Worm (Caenorhabditis elegans): Measurements from ENCODE around the gene srg-23.

Gene srg-23

DNA sequence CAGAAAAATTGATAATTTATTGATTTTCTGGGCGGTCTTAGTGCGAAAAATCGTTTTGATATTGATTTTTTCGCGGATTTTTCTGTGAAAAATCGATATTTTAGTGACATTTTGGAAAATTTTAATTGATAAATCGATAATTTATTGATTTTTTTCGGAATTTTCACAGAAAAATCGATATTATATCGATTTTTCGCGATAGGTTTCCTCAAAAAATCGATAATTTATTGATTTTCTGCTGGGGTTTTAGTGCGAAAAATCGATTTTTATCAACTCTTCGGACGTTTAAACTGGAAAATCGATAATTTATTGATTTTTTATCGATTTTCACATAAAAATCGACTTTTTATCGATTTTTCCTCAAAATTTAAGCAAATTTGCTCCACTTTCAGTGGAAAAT lies 28.5 kb downstream of the srg-23 start:
- TF ChIP-seq lsy-2 (tag; optimal IDR thresholded peaks at IDR 0.05) (no peak), lin-32 (GFP tag; optimal IDR thresholded peaks at IDR 0.05) (no peak), ces-1 (GFP tag; optimal IDR thresholded peaks at IDR 0.05) (no peak), cnd-1 (tag; optimal IDR thresholded peaks at IDR 0.05) (no peak), sem-2 (GFP tag; optimal IDR thresholded peaks at IDR 0.05) (no peak), flh-1 (GFP tag; optimal IDR thresholded peaks at IDR 0.05) (no peak), bed-3 (GFP tag; optimal IDR thresholded peaks at IDR 0.05) (no peak), ham-2 (GFP tag; optimal IDR thresholded peaks at IDR 0.05) (no peak), lin-13 (tag; optimal IDR thresholded peaks at IDR 0.05) (no peak), elt-3 (tag; optimal IDR thresholded peaks at IDR 0.05) (no peak)

DNA sequence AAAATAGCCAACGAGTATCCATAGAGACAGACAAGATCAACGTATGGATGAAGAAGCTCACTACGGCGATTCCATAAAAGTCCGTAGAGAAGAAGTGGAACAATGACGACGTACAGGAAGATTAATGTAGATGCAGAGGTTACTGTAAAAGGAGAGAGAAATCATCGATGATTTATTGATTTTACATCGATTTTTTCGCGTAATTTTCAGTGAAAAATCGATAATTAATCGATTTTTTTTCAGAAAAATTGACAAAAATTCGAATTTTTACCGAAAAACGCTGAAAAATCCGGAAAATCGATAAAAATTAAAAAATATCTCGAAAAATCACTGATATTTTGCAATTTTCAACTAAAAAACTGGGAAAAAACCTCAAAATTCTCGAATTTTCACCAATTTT lies 29.6 kb downstream of the srg-23 start:
- TF ChIP-seq flh-1 (GFP tag; optimal IDR thresholded peaks at IDR 0.05) (no peak), ceh-83 (GFP tag; optimal IDR thresholded peaks at IDR 0.05) (no peak), nhr-28 (tag; optimal IDR thresholded peaks at IDR 0.05) (no peak), cnd-1 (tag; optimal IDR thresholded peaks at IDR 0.05) (no peak), nhr-237 (tag; optimal IDR thresholded peaks at IDR 0.05) (no peak), mep-1 (tag; optimal IDR thresholded peaks at IDR 0.05) (no peak), blmp-1 (tag; optimal IDR thresholded peaks at IDR 0.05) (no peak), mls-2 (tag; optimal IDR thresholded peaks at IDR 0.05) (no peak), mab-5 (tag; optimal IDR thresholded peaks at IDR 0.05) (no peak), unc-120 (tag; optimal IDR thresholded peaks at IDR 0.05; ENCODE audit: poor library complexity, severe bottlenecking) (no peak), sem-2 (GFP tag; optimal IDR thresholded peaks at IDR 0.05) (no peak), pha-4 (tag; optimal IDR thresholded peaks at IDR 0.05) (no peak), elt-3 (tag; optimal IDR thresholded peaks at IDR 0.05) (no peak), snpc-4 (tag; optimal IDR thresholded peaks at IDR 0.05) (no peak), zip-8 (tag; optimal IDR thresholded peaks at IDR 0.05) (no peak), M03D4.4 (tag; optimal IDR thresholded peaks at IDR 0.05) (no peak), nhr-76 (tag; optimal IDR thresholded peaks at IDR 0.05) (no peak)

DNA sequence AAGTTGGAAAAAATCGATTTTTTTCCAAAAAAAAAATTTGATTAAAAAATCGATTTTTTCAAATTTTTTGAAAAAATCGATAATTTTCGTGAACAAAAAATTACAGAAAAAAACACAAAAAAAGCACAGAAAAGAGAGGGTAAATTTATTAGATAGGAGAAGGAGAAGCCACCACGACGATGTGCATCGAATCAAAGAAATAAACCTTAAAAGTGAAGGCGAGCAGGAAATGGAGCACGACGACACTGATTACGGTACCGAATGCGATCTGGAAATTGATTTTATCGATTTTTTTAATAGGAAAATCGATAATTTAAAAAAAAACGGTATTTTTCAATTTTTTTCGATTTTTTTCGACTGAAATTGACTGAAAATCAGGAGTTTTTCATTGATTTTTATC lies 30.9 kb downstream of the srg-23 start:
- TF ChIP-seq nhr-28 (tag; optimal IDR thresholded peaks at IDR 0.05): no peak

- TF ChIP-seq pha-4 (tag; optimal IDR thresholded peaks at IDR 0.05) (no peak), ceh-43 (GFP tag; optimal IDR thresholded peaks at IDR 0.05) (no peak), hlh-1 (tag; optimal IDR thresholded peaks at IDR 0.05) (no peak), unc-120 (tag; optimal IDR thresholded peaks at IDR 0.05; ENCODE audit: poor library complexity, severe bottlenecking) (no peak), mab-5 (tag; optimal IDR thresholded peaks at IDR 0.05) (no peak), sptf-1 (tag; optimal IDR thresholded peaks at IDR 0.05) (no peak), ham-2 (GFP tag; optimal IDR thresholded peaks at IDR 0.05) (no peak)
Measured at ce11 chrII:3064631-3065030, 31.3 kb downstream of the srg-23 start.

DNA sequence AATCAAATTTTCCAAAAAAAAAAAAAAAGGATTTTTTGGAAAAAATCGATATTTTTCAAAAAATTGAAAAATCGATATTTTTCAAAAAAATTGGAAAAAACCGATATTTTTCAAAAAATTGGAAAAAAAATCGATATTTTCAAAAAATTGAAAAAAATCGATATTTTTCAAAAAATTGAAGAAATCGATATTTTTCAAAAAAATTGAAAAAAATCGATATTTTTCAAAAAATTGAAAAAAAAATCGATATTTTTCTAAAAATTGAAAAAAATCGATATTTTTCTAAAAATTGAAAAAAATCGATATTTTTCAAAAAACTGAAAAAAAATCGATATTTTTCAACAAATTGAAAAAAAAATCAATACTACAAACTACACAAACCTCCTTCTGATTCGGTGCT lies 32.0 kb downstream of the srg-23 start:
- TF ChIP-seq sem-2 (GFP tag; optimal IDR thresholded peaks at IDR 0.05) (no peak), ham-2 (GFP tag; optimal IDR thresholded peaks at IDR 0.05) (no peak), nhr-237 (tag; optimal IDR thresholded peaks at IDR 0.05) (no peak), ztf-11 (tag; optimal IDR thresholded peaks at IDR 0.05) (no peak), pha-4 (tag; optimal IDR thresholded peaks at IDR 0.05) (no peak), lsy-2 (tag; optimal IDR thresholded peaks at IDR 0.05) (no peak), mep-1 (tag; optimal IDR thresholded peaks at IDR 0.05) (no peak), bed-3 (GFP tag; optimal IDR thresholded peaks at IDR 0.05) (no peak), tbx-8 (GFP tag; optimal IDR thresholded peaks at IDR 0.05) (no peak), snpc-4 (tag; optimal IDR thresholded peaks at IDR 0.05) (no peak), unc-39 (tag; optimal IDR thresholded peaks at IDR 0.05) (no peak)

- TF ChIP-seq nhr-12 (tag; optimal IDR thresholded peaks at IDR 0.05): no peak
- no peak for TF ChIP-seq mab-5 (tag; optimal IDR thresholded peaks at IDR 0.05)
- TF ChIP-seq mls-2 (tag; optimal IDR thresholded peaks at IDR 0.05): no peak
- TF ChIP-seq ces-1 (GFP tag; optimal IDR thresholded peaks at IDR 0.05): peak; percentile 16
- TF ChIP-seq ceh-39 (tag; optimal IDR thresholded peaks at IDR 0.05): no peak
Measured at ce11 chrII:3063366-3063765, 32.6 kb downstream of the srg-23 start.
